Worm (Caenorhabditis elegans) whole organism, midembryonic: ENCODE measurements around the gene gos-28.

Experiments used
- T22C8.4 ChIP-seq: fragments of 200-800 bp; sonication (Bioruptor generic); IDR thresholded peaks from 2 replicates; pipeline ENCODE4 v1.3.6; 2022; ENCODE audit warnings: missing genetic modification characterization, missing compliant biosample characterization
- cog-1 ChIP-seq: sonication (generic microtip); optimal IDR thresholded peaks from 2 replicates; lab custom pipeline; 2016; ENCODE audit warnings: missing genetic modification characterization, missing compliant biosample characterization
- flt-1 ChIP-seq: fragments of 200-800 bp; sonication (Bioruptor generic); IDR thresholded peaks from 2 replicates; pipeline ENCODE4 v1.3.6; 2022; ENCODE audit warnings: missing genetic modification characterization, missing compliant biosample characterization
- klf-2 ChIP-seq: fragments of 200-800 bp; sonication (Bioruptor generic); conservative IDR thresholded peaks from 2 replicates; pipeline ENCODE4 v1.3.6; 2022; ENCODE audit warnings: missing genetic modification reagents, missing genetic modification characterization, missing compliant biosample characterization
- med-1 ChIP-seq: sonication (generic microtip); optimal IDR thresholded peaks from 2 replicates; lab custom pipeline; 2017; ENCODE audit warnings: missing genetic modification characterization, mild to moderate bottlenecking, missing compliant biosample characterization, antibody characterized with exemption, missing genetic modification reagents; ENCODE audit not compliant: insufficient read depth
- ref-1 ChIP-seq: fragments of 200-800 bp; sonication (Bioruptor generic); conservative IDR thresholded peaks from 2 replicates; pipeline ENCODE4 v1.3.6; 2022; ENCODE audit warnings: missing genetic modification reagents, missing genetic modification characterization, missing compliant biosample characterization
- tab-1 ChIP-seq: fragments of 200-800 bp; sonication (Bioruptor generic); IDR thresholded peaks from 2 replicates; pipeline ENCODE4 v1.3.6; 2022; ENCODE audit warnings: missing genetic modification characterization, missing compliant biosample characterization
- ztf-23 ChIP-seq: fragments of 200-800 bp; sonication (Bioruptor generic); IDR thresholded peaks from 2 replicates; pipeline ENCODE4 v1.3.6; 2022; ENCODE audit warnings: missing genetic modification reagents, missing genetic modification characterization, missing compliant biosample characterization
- ztf-29 ChIP-seq: fragments of 200-800 bp; sonication (Bioruptor generic); IDR thresholded peaks from 2 replicates; pipeline ENCODE4 v1.3.6; 2022; ENCODE audit warnings: missing genetic modification reagents, missing genetic modification characterization, missing compliant biosample characterization

DNA sequence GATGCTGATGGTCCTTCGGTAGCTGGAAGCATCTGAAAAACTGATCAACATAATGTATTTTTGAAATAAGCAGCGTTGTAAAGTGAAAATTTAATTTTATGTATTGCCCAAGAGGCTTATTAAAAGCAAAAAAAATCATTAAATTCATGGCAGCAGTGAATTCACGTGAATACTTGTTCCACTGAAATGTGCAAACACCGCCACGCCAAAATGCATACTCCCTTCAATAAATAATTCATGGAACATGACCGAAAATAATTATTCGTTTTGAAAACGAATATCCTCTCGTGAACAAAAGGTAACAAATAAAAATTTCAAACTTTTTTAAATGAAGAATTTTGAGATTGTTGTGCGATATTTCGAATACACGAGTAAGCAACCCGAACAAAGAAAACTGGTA lies 8.4 kb upstream of the gos-28 start, which contains the start of gene F08F8.10:
- TF ChIP-seq flt-1 (no peak), ztf-23 (peak; percentile 17; the same call in 1 of the 2 replicates), med-1 (GFP tag; lab: Kevin White, UChicago) (no peak), ref-1 (no peak), T22C8.4 (no peak), cog-1 (tag; lab: Kevin White, UChicago) (peak; percentile 19), tab-1 (GFP tag; lab: Robert Waterston, UW) (no peak), ztf-29 (GFP tag; lab: Robert Waterston, UW) (no peak), klf-2 (GFP tag; lab: Robert Waterston, UW) (no peak)
